Fruit fly (Drosophila melanogaster): ENCODE data around the gene S-Lap2.

- TF ChIP-seq CTCF (optimal IDR thresholded peaks at IDR 0.05) (no peak), CG8478 (optimal IDR thresholded peaks at IDR 0.05) (no peak)
Observed at dm6 chr3L:8666098-8666497, 46.4 kb downstream of the S-Lap2 start.

Data from S2 (cell line).